Fruit fly (Drosophila melanogaster) S2 (cell line): ENCODE measurements around the gene Con.

Source experiments
- CG8478 ChIP-seq: fragments of >200 bp; optimal IDR thresholded peaks from 2 replicates; lab custom pipeline; 2018
- CTCF ChIP-seq, 2 experiments: fragments of >200 bp; optimal IDR thresholded peaks; 2 replicates each; lab custom pipeline; 2018

The Con gene

dm6 chr3L:5078978-5079377 lies at the start of gene Con:
TSS of gene Con (minus strand) at chr3L:5079033.
- TF ChIP-seq CG8478 = no peak
- TF ChIP-seq CTCF (optimal IDR thresholded peaks at IDR 0.05; lab: Kevin White, UChicago) = no peak

- TF ChIP-seq CTCF (optimal IDR thresholded peaks at IDR 0.05; lab: Kevin White, UChicago) = no peak
- no peak for TF ChIP-seq CG8478
Observed at dm6 chr3L:5128214-5128613, 49.4 kb upstream of the Con start.

- no peak for TF ChIP-seq CG8478
- no peak for TF ChIP-seq CTCF (optimal IDR thresholded peaks at IDR 0.05; lab: Kevin White, UChicago)
Observed at dm6 chr3L:5127609-5128008, 48.8 kb upstream of the Con start.

- peak; percentile 72 to 83 for TF ChIP-seq CTCF (optimal IDR thresholded peaks at IDR 0.05; lab: Kevin White, UChicago)
- no peak for TF ChIP-seq CG8478
Observed at dm6 chr3L:5125202-5125601, 46.4 kb upstream of the Con start.

- no peak for TF ChIP-seq CTCF (optimal IDR thresholded peaks at IDR 0.05; lab: Kevin White, UChicago)
- TF ChIP-seq CG8478 = no peak
Observed at dm6 chr3L:5102050-5102449, 23.2 kb upstream of the Con start.

dm6 chr3L:5096674-5097073 lies 17.8 kb upstream of the Con start:
- TF ChIP-seq CTCF (optimal IDR thresholded peaks at IDR 0.05; lab: Kevin White, UChicago) (no peak), CG8478 (no peak)

- TF ChIP-seq CTCF (optimal IDR thresholded peaks at IDR 0.05; lab: Kevin White, UChicago) (no peak), CG8478 (no peak)
Observed at dm6 chr3L:5080837-5081236, 2.0 kb upstream of the Con start.

- no peak for TF ChIP-seq CTCF (optimal IDR thresholded peaks at IDR 0.05; lab: Kevin White, UChicago)
- no peak for TF ChIP-seq CG8478
Observed at dm6 chr3L:5017521-5017920, 61.3 kb downstream of the Con start.

- TF ChIP-seq CTCF (optimal IDR thresholded peaks at IDR 0.05; lab: Kevin White, UChicago) (no peak), CG8478 (no peak)
Observed at dm6 chr3L:5012033-5012432, 66.8 kb downstream of the Con start, which contains the start of gene ATPsynCF6L. TSS of gene ATPsynCF6L (minus strand) at chr3L:5012133.

dm6 chr3L:4999447-5000226 lies 79.2 kb downstream of the Con start:
- TF ChIP-seq CTCF (optimal IDR thresholded peaks at IDR 0.05; lab: Kevin White, UChicago) = no peak
- TF ChIP-seq CG8478 = no peak

dm6 chr3L:4996777-4997176 lies 82.1 kb downstream of the Con start, which contains the start of gene t-Grip128:
TSS of gene t-Grip128 (minus strand) at chr3L:4996877.
- no peak for TF ChIP-seq CTCF (optimal IDR thresholded peaks at IDR 0.05; lab: Kevin White, UChicago)
- TF ChIP-seq CG8478 = no peak

dm6 chr3L:4992126-4992525 lies 86.7 kb downstream of the Con start:
- no peak for TF ChIP-seq CG8478
- no peak for TF ChIP-seq CTCF (optimal IDR thresholded peaks at IDR 0.05; lab: Kevin White, UChicago)

dm6 chr3L:4980669-4981068 lies 98.2 kb downstream of the Con start, which contains the start of gene CG17030:
TSS of gene CG17030 (minus strand) at chr3L:4980769.
- no peak for TF ChIP-seq CTCF (optimal IDR thresholded peaks at IDR 0.05; lab: Kevin White, UChicago)

dm6 chr3L:4978945-4979344 lies 99.9 kb downstream of the Con start:
- TF ChIP-seq CG8478 (no peak), CTCF (optimal IDR thresholded peaks at IDR 0.05; lab: Kevin White, UChicago) (no peak)

- TF ChIP-seq CG8478 (no peak), CTCF (optimal IDR thresholded peaks at IDR 0.05; lab: Kevin White, UChicago) (peak; percentile 55 to 66)
Observed at dm6 chr3L:4978041-4978440, 100.8 kb downstream of the Con start.

- no peak for TF ChIP-seq CG8478
- TF ChIP-seq CTCF (optimal IDR thresholded peaks at IDR 0.05; lab: Kevin White, UChicago) = no peak
Observed at dm6 chr3L:4976059-4976823, 102.6 kb downstream of the Con start.
